Fruit fly (Drosophila melanogaster) whole organism, embryonic: ENCODE measurements around the gene CG10431.

ENCODE experiments used
- BEAF-32 ChIP-seq: fragments of 200-800 bp; sonication (Bioruptor generic); optimal IDR thresholded peaks from 3 replicates; lab custom pipeline; 2017; ENCODE audit warnings: missing biosample characterization, missing genetic modification characterization, mild to moderate bottlenecking, moderate library complexity, missing genetic modification reagents
- CG1024 ChIP-seq: fragments of 200-800 bp; sonication (Bioruptor generic); IDR thresholded peaks from 2 replicates; pipeline ENCODE4 v1.3.6; 2022; ENCODE audit warnings: missing biosample characterization, missing genetic modification characterization
- CG10654 ChIP-seq: fragments of 200-800 bp; sonication (Bioruptor generic); optimal IDR thresholded peaks from 2 replicates; lab custom pipeline; 2016; ENCODE audit warnings: missing biosample characterization, missing genetic modification characterization
- CG12299 ChIP-seq: fragments of 200-800 bp; sonication (Bioruptor generic); optimal IDR thresholded peaks from 2 replicates; lab custom pipeline; 2018; ENCODE audit warnings: missing biosample characterization, mild to moderate bottlenecking, missing genetic modification characterization
- CG13296 ChIP-seq: fragments of 200-800 bp; sonication (Bioruptor generic); optimal IDR thresholded peaks from 3 replicates; lab custom pipeline; 2018; ENCODE audit warnings: missing biosample characterization, mild to moderate bottlenecking, missing genetic modification characterization
- CG14441 ChIP-seq: fragments of 200-800 bp; sonication (Bioruptor generic); IDR thresholded peaks from 2 replicates; pipeline ENCODE4 v1.3.6; 2022; ENCODE audit warnings: missing biosample characterization, missing genetic modification characterization
- CG15073 ChIP-seq: fragments of 200-800 bp; sonication (Bioruptor generic); optimal IDR thresholded peaks from 2 replicates; lab custom pipeline; 2016; ENCODE audit warnings: missing biosample characterization, missing genetic modification characterization
- CG18262 ChIP-seq: fragments of 200-800 bp; optimal IDR thresholded peaks from 3 replicates; lab custom pipeline; 2019; ENCODE audit warnings: missing biosample characterization, mild to moderate bottlenecking, missing genetic modification characterization, moderate library complexity
- CG2202 ChIP-seq: fragments of 200-800 bp; sonication (Bioruptor generic); optimal IDR thresholded peaks from 2 replicates; lab custom pipeline; 2018; ENCODE audit warnings: missing biosample characterization, mild to moderate bottlenecking, missing genetic modification characterization
- CG2678 ChIP-seq: fragments of 200-800 bp; sonication (Bioruptor generic); optimal IDR thresholded peaks from 3 replicates; lab custom pipeline; 2019; ENCODE audit warnings: missing biosample characterization, mild to moderate bottlenecking, missing genetic modification characterization, moderate library complexity
- CG3163 ChIP-seq: fragments of 200-800 bp; sonication (Bioruptor generic); optimal IDR thresholded peaks from 3 replicates; lab custom pipeline; 2016; ENCODE audit warnings: missing biosample characterization, missing genetic modification characterization
- CG32532 ChIP-seq: fragments of 200-800 bp; sonication (Bioruptor generic); IDR thresholded peaks from 2 replicates; pipeline ENCODE4 v1.3.6; 2022; ENCODE audit warnings: missing biosample characterization, missing genetic modification characterization
- CG3281 ChIP-seq: fragments of 200-800 bp; sonication (Bioruptor generic); optimal IDR thresholded peaks from 3 replicates; lab custom pipeline; 2017; ENCODE audit warnings: missing biosample characterization, mild to moderate bottlenecking, missing genetic modification characterization
- CG43689 ChIP-seq: fragments of 200-800 bp; sonication (Bioruptor generic); IDR thresholded peaks from 2 replicates; pipeline ENCODE4 v1.3.6; 2022; ENCODE audit warnings: missing biosample characterization, missing genetic modification characterization
- CG4404 ChIP-seq: fragments of 200-800 bp; sonication (Bioruptor generic); IDR thresholded peaks from 2 replicates; pipeline ENCODE4 v1.3.6; 2022; ENCODE audit warnings: missing biosample characterization, missing genetic modification characterization
- CG4707 ChIP-seq: fragments of 200-800 bp; sonication (Bioruptor generic); optimal IDR thresholded peaks from 2 replicates; lab custom pipeline; 2018; ENCODE audit warnings: missing biosample characterization, mild to moderate bottlenecking, missing genetic modification characterization, moderate library complexity
- CG5180 ChIP-seq: fragments of 200-800 bp; sonication (Bioruptor generic); optimal IDR thresholded peaks from 3 replicates; lab custom pipeline; 2017; ENCODE audit warnings: missing biosample characterization, missing genetic modification characterization, mild to moderate bottlenecking, moderate library complexity, missing genetic modification reagents
- CG7372 ChIP-seq: fragments of 200-800 bp; sonication (Bioruptor generic); IDR thresholded peaks from 2 replicates; pipeline ENCODE4 v1.3.6; 2022; ENCODE audit warnings: missing biosample characterization, missing genetic modification characterization
- CG8478 ChIP-seq: fragments of >200 bp; optimal IDR thresholded peaks from 2 replicates; lab custom pipeline; 2018
- CG9437 ChIP-seq: fragments of 200-800 bp; sonication (Bioruptor generic); optimal IDR thresholded peaks from 2 replicates; lab custom pipeline; 2018; ENCODE audit warnings: missing biosample characterization, mild to moderate bottlenecking, missing genetic modification characterization
- Camta ChIP-seq: fragments of 200-800 bp; sonication (Bioruptor generic); optimal IDR thresholded peaks from 2 replicates; lab custom pipeline; 2016; ENCODE audit warnings: missing biosample characterization, missing genetic modification characterization
- D19A ChIP-seq: fragments of 200-800 bp; optimal IDR thresholded peaks from 3 replicates; lab custom pipeline; 2019; ENCODE audit warnings: missing biosample characterization, mild to moderate bottlenecking, missing genetic modification characterization, moderate library complexity
- Dad ChIP-seq: fragments of 200-800 bp; sonication (Bioruptor generic); optimal IDR thresholded peaks from 3 replicates; lab custom pipeline; 2016; ENCODE audit warnings: missing biosample characterization, missing genetic modification characterization
- Hey ChIP-seq: fragments of 200-800 bp; sonication (Bioruptor generic); optimal IDR thresholded peaks from 3 replicates; lab custom pipeline; 2018; ENCODE audit warnings: missing biosample characterization, mild to moderate bottlenecking, missing genetic modification characterization
- Hsf ChIP-seq: fragments of 200-800 bp; sonication (Bioruptor generic); optimal IDR thresholded peaks from 3 replicates; lab custom pipeline; 2016; ENCODE audit warnings: missing biosample characterization, missing genetic modification characterization
- NK7.1 ChIP-seq: fragments of 200-800 bp; sonication (Bioruptor generic); optimal IDR thresholded peaks from 3 replicates; lab custom pipeline; 2016; ENCODE audit warnings: missing biosample characterization, missing genetic modification characterization
- Oaz ChIP-seq: fragments of 200-800 bp; sonication (Bioruptor generic); IDR thresholded peaks from 2 replicates; pipeline ENCODE4 v1.3.6; 2022; ENCODE audit warnings: missing biosample characterization, missing genetic modification characterization
- Scr ChIP-seq: fragments of 200-800 bp; sonication (Bioruptor generic); IDR thresholded peaks from 2 replicates; pipeline ENCODE4 v1.3.6; 2022; ENCODE audit warnings: missing biosample characterization, missing genetic modification characterization; ENCODE audit not compliant: partially characterized antibody
- Taf1 ChIP-seq: fragments of 200-800 bp; sonication (Bioruptor generic); IDR thresholded peaks from 2 replicates; pipeline ENCODE4 v1.3.6; 2022; ENCODE audit warnings: missing biosample characterization, missing genetic modification characterization
- Trl ChIP-seq, 3 experiments: fragments of >200 bp in 2 of 3; fragments of 200-800 bp in 1 of 3; sonication (Bioruptor generic) in 1 of 3; optimal IDR thresholded peaks; 2 replicates in 1 of 3; 3 replicates in 2 of 3; lab custom pipeline; 2016 to 2017; ENCODE audit warnings: missing biosample characterization in 1 of 3, missing genetic modification characterization in 1 of 3
- al ChIP-seq: fragments of 200-800 bp; sonication (Bioruptor generic); IDR thresholded peaks from 2 replicates; pipeline ENCODE4 v1.3.6; 2022; ENCODE audit warnings: missing biosample characterization, missing genetic modification characterization
- aop ChIP-seq: fragments of 200-800 bp; sonication (Bioruptor generic); IDR thresholded peaks from 2 replicates; pipeline ENCODE4 v1.3.6; 2022; ENCODE audit warnings: missing biosample characterization, missing genetic modification characterization
- ara ChIP-seq: fragments of 200-800 bp; sonication (Bioruptor generic); IDR thresholded peaks from 2 replicates; pipeline ENCODE4 v1.3.6; 2022; ENCODE audit warnings: missing biosample characterization, missing genetic modification characterization
- ash1 ChIP-seq: fragments of 200-800 bp; sonication (Bioruptor generic); optimal IDR thresholded peaks from 2 replicates; lab custom pipeline; 2018; ENCODE audit warnings: missing biosample characterization, mild to moderate bottlenecking, missing genetic modification characterization
- cad ChIP-seq: fragments of >200 bp; optimal IDR thresholded peaks from 2 replicates; lab custom pipeline; 2017; ENCODE audit warnings: missing biosample characterization, missing genetic modification characterization
- dati ChIP-seq: fragments of 200-800 bp; sonication (Bioruptor generic); IDR thresholded peaks from 2 replicates; pipeline ENCODE4 v1.3.6; 2022; ENCODE audit warnings: missing biosample characterization, missing genetic modification characterization
- ems ChIP-seq: fragments of 200-800 bp; sonication (Bioruptor generic); optimal IDR thresholded peaks from 3 replicates; lab custom pipeline; 2016; ENCODE audit warnings: missing biosample characterization, missing genetic modification characterization
- grn ChIP-seq: fragments of 200-800 bp; sonication (Bioruptor generic); optimal IDR thresholded peaks from 3 replicates; lab custom pipeline; 2017; ENCODE audit warnings: missing biosample characterization, missing genetic modification characterization
- inv ChIP-seq: fragments of 200-800 bp; sonication (Bioruptor generic); IDR thresholded peaks from 2 replicates; pipeline ENCODE4 v1.3.6; 2022; ENCODE audit warnings: missing biosample characterization, missing genetic modification characterization; ENCODE audit not compliant: partially characterized antibody
- lola ChIP-seq, 3 experiments: fragments of >200 bp in 2 of 3; fragments of 200-800 bp in 1 of 3; sonication (Bioruptor generic) in 1 of 3; optimal IDR thresholded peaks; 2 replicates each; lab custom pipeline; 2017 to 2019; ENCODE audit warnings: missing biosample characterization in 3 of 3, missing genetic modification characterization in 3 of 3, mild to moderate bottlenecking in 1 of 3, moderate library complexity in 1 of 3
- maf-S ChIP-seq: fragments of 200-800 bp; sonication (Bioruptor generic); optimal IDR thresholded peaks from 2 replicates; lab custom pipeline; 2016; ENCODE audit warnings: missing biosample characterization, missing genetic modification characterization
- nau ChIP-seq: fragments of 200-800 bp; sonication (Bioruptor generic); optimal IDR thresholded peaks from 3 replicates; lab custom pipeline; 2017; ENCODE audit warnings: missing biosample characterization, mild to moderate bottlenecking, missing genetic modification characterization, missing genetic modification reagents
- nmo ChIP-seq: fragments of 200-800 bp; sonication (Bioruptor generic); optimal IDR thresholded peaks from 2 replicates; lab custom pipeline; 2018; ENCODE audit warnings: missing biosample characterization, mild to moderate bottlenecking, missing genetic modification characterization, moderate library complexity
- pita ChIP-seq: fragments of 200-800 bp; sonication (Bioruptor generic); optimal IDR thresholded peaks from 2 replicates; lab custom pipeline; 2017; ENCODE audit warnings: missing biosample characterization, mild to moderate bottlenecking, missing genetic modification characterization
- shn ChIP-seq: fragments of 200-800 bp; sonication (Bioruptor generic); optimal IDR thresholded peaks from 3 replicates; lab custom pipeline; 2016; ENCODE audit warnings: missing biosample characterization, missing genetic modification characterization
- so ChIP-seq: fragments of 200-800 bp; sonication (Bioruptor generic); IDR thresholded peaks from 3 replicates; pipeline ENCODE4 v1.3.6; 2022; ENCODE audit warnings: missing biosample characterization, missing genetic modification characterization
- vfl ChIP-seq: fragments of 200-800 bp; sonication (Bioruptor generic); optimal IDR thresholded peaks from 2 replicates; lab custom pipeline; 2016; ENCODE audit warnings: missing biosample characterization, missing genetic modification characterization
- vnd ChIP-seq: fragments of 200-800 bp; sonication (Bioruptor generic); IDR thresholded peaks from 3 replicates; pipeline ENCODE4 v1.3.6; 2022; ENCODE audit warnings: missing biosample characterization, missing genetic modification characterization; ENCODE audit not compliant: partially characterized antibody
- yki ChIP-seq: fragments of >200 bp; optimal IDR thresholded peaks from 3 replicates; lab custom pipeline; 2018
- zfh1 ChIP-seq: fragments of 200-800 bp; sonication (Bioruptor generic); IDR thresholded peaks from 3 replicates; pipeline ENCODE4 v1.3.6; 2022; ENCODE audit warnings: missing biosample characterization, missing genetic modification characterization
- zfh2 ChIP-seq: fragments of 200-800 bp; sonication (Bioruptor generic); optimal IDR thresholded peaks from 2 replicates; lab custom pipeline; 2016; ENCODE audit warnings: missing biosample characterization, missing genetic modification characterization

CG10431 gene

dm6 chr2L:18948065-18948723 is 26.3 kb upstream of the CG10431 start (continued):
- TF ChIP-seq CG5180 (no peak), Taf1 (no peak), so (GFP tag; lab: Robert Waterston, UW) (no peak), CG4404 (0 out of 2 replicates have a peak, but pooled peaks have one; percentile 22), vnd (no peak), D19A (tag; lab: Kevin White, UChicago) (peak; percentile 99), CG43689 (no peak), inv (no peak), BEAF-32 (GFP tag; lab: Kevin White, UChicago) (no peak), CG18262 (peak; percentile 91), Hey (no peak), al (GFP tag; lab: Robert Waterston, UW) (no peak), NK7.1 (no peak), CG10654 (GFP tag; lab: Kevin White, UChicago) (peak; percentile 33), pita (GFP tag; lab: Kevin White, UChicago) (no peak), CG1024 (GFP tag; lab: Robert Waterston, UW) (no peak), zfh1 (0 out of 3 replicates have a peak, but pooled peaks have one; percentile 39), CG3281 (peak; percentile 3), zfh2 (GFP tag; lab: Kevin White, UChicago) (no peak), CG2202 (tag; lab: Kevin White, UChicago) (peak; percentile 85), dati (no peak), Oaz (GFP tag; lab: Robert Waterston, UW) (no peak), CG9437 (GFP tag; lab: Kevin White, UChicago) (peak; percentile 75), yki (no peak), Trl (optimal IDR thresholded peaks at IDR 0.05; lab: Kevin White, UChicago) (no peak), Trl (GFP tag; optimal IDR thresholded peaks at IDR 0.05; lab: Kevin White, UChicago) (no peak), Camta (GFP tag; lab: Kevin White, UChicago) (peak; percentile 46), CG15073 (GFP tag; lab: Kevin White, UChicago) (peak; percentile 37), CG8478 (lab: Kevin White, UChicago) (no peak), ems (GFP tag; lab: Kevin White, UChicago) (peak; percentile 34), lola (GFP tag; optimal IDR thresholded peaks at IDR 0.05; lab: Kevin White, UChicago) (peak in 1 of 3 experiments; percentile 92), grn (no peak), shn (no peak), CG32532 (GFP tag; lab: Robert Waterston, UW) (no peak), cad (GFP tag; lab: Kevin White, UChicago) (no peak), CG12299 (tag; lab: Kevin White, UChicago) (peak; percentile 34), CG13296 (GFP tag; lab: Kevin White, UChicago) (peak; percentile 49), Hsf (peak; percentile 68), CG14441 (GFP tag; lab: Robert Waterston, UW) (no peak), nau (GFP tag; lab: Kevin White, UChicago) (no peak), ash1 (no peak), ara (GFP tag; lab: Robert Waterston, UW) (peak; percentile 30; the same call in 1 of the 2 replicates), CG2678 (tag; lab: Kevin White, UChicago) (peak; percentile 83), CG4707 (GFP tag; lab: Kevin White, UChicago) (peak; percentile 62), Dad (GFP tag; lab: Kevin White, UChicago) (no peak), CG7372 (GFP tag; lab: Robert Waterston, UW) (0 out of 2 replicates have a peak, but pooled peaks have one; percentile 16), aop (no peak), maf-S (GFP tag; lab: Kevin White, UChicago) (peak; percentile 16), nmo (GFP tag; lab: Kevin White, UChicago) (peak; percentile 86), CG3163 (GFP tag; lab: Kevin White, UChicago) (no peak), vfl (GFP tag; lab: Kevin White, UChicago) (no peak), Scr (GFP tag; lab: Robert Waterston, UW) (no peak)
